Worm (Caenorhabditis elegans) whole organism, L4 larva: ENCODE results near the gene snx-1.
A peak's percentile ranks its signal among the peaks of the same experiment; 100 is the strongest.

ENCODE experiments used
- F26F4.8 ChIP-seq: fragments of 200-800 bp; sonication (Bioruptor generic); conservative IDR thresholded peaks from 2 replicates; pipeline ENCODE4 v1.3.6; 2022; ENCODE audit warnings: missing genetic modification characterization, missing compliant biosample characterization
- F44E2.7 ChIP-seq: fragments of 200-800 bp; sonication (Bioruptor generic); IDR thresholded peaks from 2 replicates; pipeline ENCODE4 v2.1.2; 2022; ENCODE audit warnings: missing genetic modification characterization, missing compliant biosample characterization
- R02D3.7 ChIP-seq: fragments of 150-350 bp; sonication (generic microtip); optimal IDR thresholded peaks from 3 replicates; lab custom pipeline; 2014; ENCODE audit warnings: missing biosample characterization, missing genetic modification characterization
- T26A8.4 ChIP-seq: fragments of 200-800 bp; sonication (Bioruptor generic); IDR thresholded peaks from 2 replicates; pipeline ENCODE4 v1.3.6; 2022; ENCODE audit warnings: missing genetic modification characterization, missing compliant biosample characterization
- ZK337.2 ChIP-seq: fragments of 200-800 bp; sonication (Bioruptor generic); IDR thresholded peaks from 2 replicates; pipeline ENCODE4 v1.3.6; 2022; ENCODE audit warnings: missing genetic modification reagents, missing genetic modification characterization, missing compliant biosample characterization
- aha-1 ChIP-seq: fragments of 150-350 bp; peaks from one replicate; lab custom pipeline; 2014; ENCODE audit warnings: missing biosample characterization, missing genetic modification characterization
- ama-1 ChIP-seq: fragments of 150-350 bp; optimal IDR thresholded peaks from 2 replicates; lab custom pipeline; 2014; ENCODE audit warnings: inconsistent platforms, mixed read lengths
- arid-1 ChIP-seq: fragments of 200-800 bp; sonication (Bioruptor generic); conservative IDR thresholded peaks from 2 replicates; pipeline ENCODE4 v1.3.6; 2022; ENCODE audit warnings: missing genetic modification reagents, missing genetic modification characterization, missing compliant biosample characterization
- ceh-28 ChIP-seq: fragments of 150-350 bp; optimal IDR thresholded peaks from 2 replicates; lab custom pipeline; 2014; ENCODE audit warnings: missing biosample characterization, missing genetic modification reagents, missing genetic modification characterization
- ces-1 ChIP-seq: fragments of 150-350 bp; sonication (generic microtip); optimal IDR thresholded peaks from 4 replicates; lab custom pipeline; 2014; ENCODE audit warnings: missing biosample characterization, missing genetic modification reagents, missing genetic modification characterization
- cey-2 ChIP-seq: sonication (generic microtip); optimal IDR thresholded peaks from 3 replicates; lab custom pipeline; 2017; ENCODE audit warnings: missing genetic modification characterization, mild to moderate bottlenecking, missing compliant biosample characterization, antibody characterized with exemption, borderline replicate concordance; ENCODE audit not compliant: insufficient read depth
- daf-16 ChIP-seq, 3 experiments: sonication (generic microtip); optimal IDR thresholded peaks; 2 replicates each; lab custom pipeline; 2016 to 2017; ENCODE audit warnings: missing genetic modification characterization in 3 of 3, missing genetic modification reagents in 3 of 3, mild to moderate bottlenecking in 2 of 3, missing compliant biosample characterization in 2 of 3, missing biosample characterization in 1 of 3, moderate library complexity in 1 of 3
- dmd-8 ChIP-seq: fragments of 200-800 bp; sonication (Bioruptor generic); IDR thresholded peaks from 2 replicates; pipeline ENCODE4 v1.3.6; 2022; ENCODE audit warnings: missing genetic modification characterization, missing compliant biosample characterization
- dpl-1 ChIP-seq: fragments of 150-350 bp; optimal IDR thresholded peaks from 2 replicates; lab custom pipeline; 2014; ENCODE audit warnings: missing biosample characterization, missing genetic modification reagents, missing genetic modification characterization
- fos-1 ChIP-seq: fragments of 150-350 bp; optimal IDR thresholded peaks from 2 replicates; lab custom pipeline; 2014; ENCODE audit warnings: missing biosample characterization, missing genetic modification characterization
- hlh-11 ChIP-seq: fragments of 200-800 bp; sonication (Bioruptor generic); optimal IDR thresholded peaks from 2 replicates; lab custom pipeline; 2018; ENCODE audit warnings: mild to moderate bottlenecking, missing genetic modification characterization, missing compliant biosample characterization
- lin-1 ChIP-seq: fragments of 200-800 bp; sonication (Bioruptor generic); IDR thresholded peaks from 2 replicates; pipeline ENCODE4 v1.3.6; 2022; ENCODE audit warnings: missing genetic modification reagents, missing genetic modification characterization, missing compliant biosample characterization
- lin-15B ChIP-seq: fragments of 150-350 bp; sonication (generic microtip); optimal IDR thresholded peaks from 3 replicates; lab custom pipeline; 2014; ENCODE audit warnings: missing biosample characterization, missing genetic modification characterization
- lin-38 ChIP-seq: fragments of 200-800 bp; sonication (Bioruptor generic); IDR thresholded peaks from 2 replicates; pipeline ENCODE4 v1.3.6; 2022; ENCODE audit warnings: missing genetic modification reagents, missing genetic modification characterization, missing compliant biosample characterization
- lin-39 ChIP-seq: fragments of 150-350 bp; optimal IDR thresholded peaks from 2 replicates; lab custom pipeline; 2014; ENCODE audit warnings: missing biosample characterization, missing genetic modification reagents, missing genetic modification characterization
- lsy-2 ChIP-seq, 2 experiments: fragments of 150-350 bp in 1 of 2; sonication (generic microtip) in 1 of 2; optimal IDR thresholded peaks; 2 replicates each; lab custom pipeline; 2014 to 2017; ENCODE audit warnings: missing biosample characterization in 2 of 2, missing genetic modification characterization in 2 of 2
- madf-5 ChIP-seq, 2 experiments: fragments of 200-800 bp; sonication (Bioruptor generic); IDR thresholded peaks; 2 replicates each; pipeline ENCODE4 v1.3.6; 2022; ENCODE audit warnings: missing compliant biosample characterization in 2 of 2, missing genetic modification characterization in 2 of 2
- madf-9 ChIP-seq: fragments of 200-800 bp; sonication (Bioruptor generic); conservative IDR thresholded peaks from 2 replicates; pipeline ENCODE4 v1.3.6; 2022; ENCODE audit warnings: missing genetic modification reagents, missing genetic modification characterization, missing compliant biosample characterization
- mep-1 ChIP-seq: fragments of 150-350 bp; sonication (generic microtip); optimal IDR thresholded peaks from 3 replicates; lab custom pipeline; 2014; ENCODE audit warnings: missing biosample characterization, missing genetic modification characterization
- mes-2 ChIP-seq: sonication (generic microtip); optimal IDR thresholded peaks from 2 replicates; lab custom pipeline; 2016; ENCODE audit warnings: missing genotype, mild to moderate bottlenecking, missing genetic modification characterization, missing compliant biosample characterization; ENCODE audit not compliant: poor library complexity, severe bottlenecking
- mxl-3 ChIP-seq: fragments of 200-800 bp; sonication (Bioruptor generic); optimal IDR thresholded peaks from 2 replicates; lab custom pipeline; 2018; ENCODE audit warnings: mild to moderate bottlenecking, missing genetic modification characterization, missing compliant biosample characterization
- nhr-10 ChIP-seq: fragments of 150-350 bp; optimal IDR thresholded peaks from 2 replicates; lab custom pipeline; 2014; ENCODE audit warnings: missing biosample characterization, missing genetic modification characterization
- nhr-111 ChIP-seq: fragments of 200-800 bp; sonication (Bioruptor generic); optimal IDR thresholded peaks from 2 replicates; lab custom pipeline; 2018; ENCODE audit warnings: mild to moderate bottlenecking, missing genetic modification characterization, missing compliant biosample characterization
- pha-4 ChIP-seq, 2 experiments: fragments of 150-350 bp in 1 of 2; fragments of 200-800 bp in 1 of 2; sonication (Bioruptor generic) in 1 of 2; IDR thresholded peaks in 1 of 2; optimal IDR thresholded peaks in 1 of 2; 2 replicates each; pipeline versions ENCODE4 v1.3.6 to Lab custom; 2014 to 2022; ENCODE audit warnings: missing genetic modification characterization in 2 of 2, missing genetic modification reagents in 2 of 2, missing biosample characterization in 1 of 2, missing compliant biosample characterization in 1 of 2
- rbr-2 ChIP-seq: sonication (generic microtip); optimal IDR thresholded peaks from 2 replicates; lab custom pipeline; 2016; ENCODE audit warnings: missing genotype, missing genetic modification characterization, missing compliant biosample characterization
- saeg-2 ChIP-seq: fragments of 200-800 bp; sonication (Bioruptor generic); IDR thresholded peaks from 2 replicates; pipeline ENCODE4 v1.3.6; 2022; ENCODE audit warnings: missing genetic modification reagents, missing genetic modification characterization, missing compliant biosample characterization
- sdz-12 ChIP-seq: fragments of 200-800 bp; sonication (Bioruptor generic); optimal IDR thresholded peaks from 2 replicates; lab custom pipeline; 2018; ENCODE audit warnings: mild to moderate bottlenecking, missing genetic modification characterization, missing compliant biosample characterization
- set-16 ChIP-seq: fragments of 200-800 bp; sonication (Bioruptor generic); IDR thresholded peaks from 2 replicates; pipeline ENCODE4 v1.3.6; 2022; ENCODE audit warnings: missing genetic modification reagents, missing genetic modification characterization, missing compliant biosample characterization
- tra-1 ChIP-seq: fragments of 200-800 bp; sonication (Bioruptor generic); IDR thresholded peaks from 2 replicates; pipeline ENCODE4 v1.3.6; 2022; ENCODE audit warnings: missing genetic modification reagents, missing genetic modification characterization, missing compliant biosample characterization
- unc-130 ChIP-seq: sonication (generic microtip); optimal IDR thresholded peaks from 2 replicates; lab custom pipeline; 2016; ENCODE audit warnings: missing genetic modification reagents, missing genetic modification characterization, missing compliant biosample characterization
- unc-62 ChIP-seq, 3 experiments: fragments of 150-350 bp in 1 of 3; sonication (generic microtip); optimal IDR thresholded peaks in 2 of 3; peaks in 1 of 3; 1 replicate in 1 of 3; 2 replicates in 2 of 3; lab custom pipeline; 2014 to 2017; ENCODE audit warnings: missing biosample characterization in 3 of 3, missing genetic modification characterization in 3 of 3, missing genetic modification reagents in 3 of 3, missing genotype in 1 of 3
- zfp-2 ChIP-seq: sonication (generic microtip); optimal IDR thresholded peaks from 2 replicates; lab custom pipeline; 2016; ENCODE audit warnings: mild to moderate bottlenecking, missing genetic modification characterization, missing compliant biosample characterization
- zip-11 ChIP-seq: fragments of 200-800 bp; sonication (Bioruptor generic); IDR thresholded peaks from 2 replicates; pipeline ENCODE4 v1.3.6; 2022; ENCODE audit warnings: missing genetic modification characterization, missing compliant biosample characterization
- ztf-7 ChIP-seq: fragments of 150-350 bp; optimal IDR thresholded peaks from 2 replicates; lab custom pipeline; 2014; ENCODE audit warnings: missing biosample characterization, missing genetic modification characterization

Gene snx-1

ce11 chrX:1081927-1082326 is 46.9 kb upstream of the snx-1 start:
- TF ChIP-seq daf-16 (GFP tag; optimal IDR thresholded peaks at IDR 0.05; lab: Kevin White, UChicago) (peak in 1 of 2 experiments; percentile 23), daf-16 (tag; optimal IDR thresholded peaks at IDR 0.05; lab: Kevin White, UChicago) (no peak), set-16 (peak; percentile 22; the same call in 1 of the 2 replicates), lin-39 (no peak), mxl-3 (peak; percentile 19), unc-62 (GFP tag; optimal IDR thresholded peaks at IDR 0.05 in 1 of 2; lab: Kevin White, UChicago) (no peak), unc-62 (tag; optimal IDR thresholded peaks at IDR 0.05; lab: Kevin White, UChicago) (no peak), lin-1 (no peak), ceh-28 (tag; lab: Kevin White, UChicago) (no peak), F44E2.7 (GFP tag; lab: Robert Waterston, UW) (0 out of 2 replicates have a peak, but pooled peaks have one; percentile 34), hlh-11 (tag; lab: Kevin White, UChicago) (peak; percentile 24), mes-2 (tag; lab: Kevin White, UChicago) (peak; percentile 8)

ce11 chrX:1085000-1085399 is 43.8 kb upstream of the snx-1 start:
- TF ChIP-seq T26A8.4 (GFP tag; lab: Robert Waterston, UW) (no peak), unc-62 (GFP tag; optimal IDR thresholded peaks at IDR 0.05 in 1 of 2; lab: Kevin White, UChicago) (peak in 1 of 2 experiments; percentile 96), unc-62 (tag; optimal IDR thresholded peaks at IDR 0.05; lab: Kevin White, UChicago) (no peak), tra-1 (GFP tag; lab: Robert Waterston, UW) (no peak), aha-1 (tag; lab: Kevin White, UChicago) (peak; percentile 6), sdz-12 (GFP tag; lab: Kevin White, UChicago) (no peak), dpl-1 (GFP tag; lab: Kevin White, UChicago) (no peak), mxl-3 (no peak), nhr-10 (tag; lab: Kevin White, UChicago) (no peak), madf-5 (GFP tag; IDR thresholded peaks at IDR 0.05; lab: Robert Waterston, UW) (no peak), lin-38 (GFP tag; lab: Robert Waterston, UW) (no peak), rbr-2 (tag; lab: Kevin White, UChicago) (no peak), arid-1 (GFP tag; lab: Robert Waterston, UW) (no peak), dmd-8 (GFP tag; lab: Robert Waterston, UW) (no peak), zfp-2 (tag; lab: Kevin White, UChicago) (no peak), cey-2 (no peak)

- TF ChIP-seq F26F4.8 (no peak), lin-15B (tag; lab: Kevin White, UChicago) (no peak), rbr-2 (tag; lab: Kevin White, UChicago) (no peak), nhr-111 (GFP tag; lab: Kevin White, UChicago) (no peak), sdz-12 (GFP tag; lab: Kevin White, UChicago) (no peak), R02D3.7 (tag; lab: Kevin White, UChicago) (no peak), unc-62 (GFP tag; optimal IDR thresholded peaks at IDR 0.05 in 1 of 2; lab: Kevin White, UChicago) (peak in 1 of 2 experiments; percentile 10), unc-62 (tag; optimal IDR thresholded peaks at IDR 0.05; lab: Kevin White, UChicago) (no peak), aha-1 (tag; lab: Kevin White, UChicago) (no peak), mep-1 (tag; lab: Kevin White, UChicago) (peak; percentile 13), unc-130 (no peak), saeg-2 (GFP tag; lab: Robert Waterston, UW) (no peak), ces-1 (GFP tag; lab: Kevin White, UChicago) (no peak), ZK337.2 (GFP tag; lab: Robert Waterston, UW) (no peak), zfp-2 (tag; lab: Kevin White, UChicago) (no peak), ztf-7 (tag; lab: Kevin White, UChicago) (no peak), fos-1 (no peak), ama-1 (lab: Kevin White, UChicago) (no peak), zip-11 (no peak), madf-9 (GFP tag; lab: Robert Waterston, UW) (no peak), arid-1 (GFP tag; lab: Robert Waterston, UW) (no peak), lsy-2 (tag; optimal IDR thresholded peaks at IDR 0.05; lab: Kevin White, UChicago) (peak in 1 of 2 experiments; percentile 21), pha-4 (GFP tag; IDR thresholded peaks at IDR 0.05; lab: Robert Waterston, UW) (no peak), pha-4 (tag; optimal IDR thresholded peaks at IDR 0.05; lab: Kevin White, UChicago) (no peak)
These were observed 42.3 kb upstream of the snx-1 start for ce11 chrX:1086406-1086897.
